Fruit fly (Drosophila melanogaster): ENCODE measurements around the gene CG31436.
A peak's percentile ranks its signal among the peaks of the same experiment; 100 is the strongest.

Gene CG31436

dm6 chr3R:25331103-25331502, 27.2 kb downstream of the CG31436 start, which contains the start of gene CHKov2:
TSS of gene CHKov2 (minus strand) at chr3R:25331203.
- TF ChIP-seq Dfd (GFP tag; optimal IDR thresholded peaks at IDR 0.05): no peak
- TF ChIP-seq brk (GFP tag; optimal IDR thresholded peaks at IDR 0.05): no peak
- no peak for TF ChIP-seq Jra (GFP tag; optimal IDR thresholded peaks at IDR 0.05)
- no peak for TF ChIP-seq fru (GFP tag; optimal IDR thresholded peaks at IDR 0.05)
- TF ChIP-seq Hr83 (GFP tag; optimal IDR thresholded peaks at IDR 0.05; ENCODE audit: poor library complexity, severe bottlenecking): no peak
- no peak for TF ChIP-seq Dif (GFP tag; optimal IDR thresholded peaks at IDR 0.05; ENCODE audit: partially characterized antibody)
- TF ChIP-seq pan (optimal IDR thresholded peaks at IDR 0.05): no peak
- TF ChIP-seq lola (GFP tag; optimal IDR thresholded peaks at IDR 0.05): no peak
- TF ChIP-seq psq (GFP tag; optimal IDR thresholded peaks at IDR 0.05): no peak
- no peak for TF ChIP-seq usp (GFP tag; optimal IDR thresholded peaks at IDR 0.05)
- TF ChIP-seq jim (GFP tag; optimal IDR thresholded peaks at IDR 0.05): no peak
- no peak for TF ChIP-seq N (GFP tag; optimal IDR thresholded peaks at IDR 0.05)
- TF ChIP-seq ey (GFP tag; optimal IDR thresholded peaks at IDR 0.05): no peak
- no peak for TF ChIP-seq dmrt93B (GFP tag; optimal IDR thresholded peaks at IDR 0.05)

dm6 chr3R:25335065-25335464, 31.1 kb downstream of the CG31436 start, which contains the start of the genes CG10669 and CG11902:
TSS of gene CG10669 (minus strand) at chr3R:25335243.
TSS of gene CG11902 (plus strand) at chr3R:25335257.
- no peak for TF ChIP-seq CG32264 (GFP tag; optimal IDR thresholded peaks at IDR 0.05)
- peak; percentile 18 for TF ChIP-seq Hr83 (GFP tag; optimal IDR thresholded peaks at IDR 0.05; ENCODE audit: poor library complexity, severe bottlenecking)

dm6 chr3R:25339952-25340351, 36.0 kb downstream of the CG31436 start, which contains the start of gene rha:
TSS of gene rha (plus strand) at chr3R:25340252.
- TF ChIP-seq Hnf4 (GFP tag; optimal IDR thresholded peaks at IDR 0.05) (no peak), Mio (GFP tag; optimal IDR thresholded peaks at IDR 0.05) (no peak), N (GFP tag; optimal IDR thresholded peaks at IDR 0.05) (no peak), sv (GFP tag; optimal IDR thresholded peaks at IDR 0.05) (no peak), rgr (GFP tag; optimal IDR thresholded peaks at IDR 0.05) (no peak), Jra (GFP tag; optimal IDR thresholded peaks at IDR 0.05) (no peak), h (GFP tag; optimal IDR thresholded peaks at IDR 0.05) (no peak), foxo (GFP tag; optimal IDR thresholded peaks at IDR 0.05) (no peak), HLH106 (tag; optimal IDR thresholded peaks at IDR 0.05) (no peak), jim (GFP tag; optimal IDR thresholded peaks at IDR 0.05) (no peak), Abd-B (GFP tag; optimal IDR thresholded peaks at IDR 0.05) (no peak), lola (GFP tag; optimal IDR thresholded peaks at IDR 0.05) (no peak), Dfd (GFP tag; optimal IDR thresholded peaks at IDR 0.05) (no peak), woc (GFP tag; optimal IDR thresholded peaks at IDR 0.05) (no peak), br (GFP tag; optimal IDR thresholded peaks at IDR 0.05) (no peak), Rel (GFP tag; optimal IDR thresholded peaks at IDR 0.05) (no peak), Rel (tag; optimal IDR thresholded peaks at IDR 0.05) (no peak), dmrt93B (GFP tag; optimal IDR thresholded peaks at IDR 0.05) (no peak), Vsx2 (GFP tag; optimal IDR thresholded peaks at IDR 0.05; ENCODE audit: partially characterized antibody) (no peak), OdsH (GFP tag; optimal IDR thresholded peaks at IDR 0.05) (no peak), usp (GFP tag; optimal IDR thresholded peaks at IDR 0.05) (no peak)

dm6 chr3R:25346899-25347298, 43.0 kb downstream of the CG31436 start, which contains the start of gene tobi:
TSS of gene tobi (minus strand) at chr3R:25346921.
- TF ChIP-seq Jra (GFP tag; optimal IDR thresholded peaks at IDR 0.05) (no peak), Dfd (GFP tag; optimal IDR thresholded peaks at IDR 0.05) (no peak), OdsH (GFP tag; optimal IDR thresholded peaks at IDR 0.05) (no peak), HLH106 (tag; optimal IDR thresholded peaks at IDR 0.05) (no peak), fru (GFP tag; optimal IDR thresholded peaks at IDR 0.05) (no peak), rgr (GFP tag; optimal IDR thresholded peaks at IDR 0.05) (no peak), pan (optimal IDR thresholded peaks at IDR 0.05) (no peak)
